Worm (Caenorhabditis elegans) whole organism, mixed stage, embryonic: ENCODE results near the gene crls-1.

ENCODE experiments used
- M03D4.4 ChIP-seq: sonication (generic microtip); optimal IDR thresholded peaks from 2 replicates; lab custom pipeline; 2017; ENCODE audit warnings: mild to moderate bottlenecking, missing genetic modification characterization, missing compliant biosample characterization
- ceh-43 ChIP-seq: fragments of 200-800 bp; sonication (Bioruptor generic); optimal IDR thresholded peaks from 2 replicates; lab custom pipeline; 2018; ENCODE audit warnings: mild to moderate bottlenecking, missing genetic modification characterization, moderate library complexity, missing compliant biosample characterization
- ces-1 ChIP-seq: fragments of 150-350 bp; optimal IDR thresholded peaks from 2 replicates; lab custom pipeline; 2014; ENCODE audit warnings: missing biosample characterization, missing genetic modification reagents, missing genetic modification characterization
- cnd-1 ChIP-seq: fragments of 200-800 bp; sonication (Bioruptor generic); optimal IDR thresholded peaks from 2 replicates; lab custom pipeline; 2018; ENCODE audit warnings: mild to moderate bottlenecking, missing genetic modification characterization, missing compliant biosample characterization
- drap-1 ChIP-seq: fragments of 200-800 bp; sonication (Bioruptor generic); optimal IDR thresholded peaks from 3 replicates; lab custom pipeline; 2018; ENCODE audit warnings: mild to moderate bottlenecking, missing genetic modification characterization, missing compliant biosample characterization
- elt-1 ChIP-seq: sonication (generic microtip); optimal IDR thresholded peaks from 2 replicates; lab custom pipeline; 2017; ENCODE audit warnings: missing genetic modification characterization, mild to moderate bottlenecking, missing compliant biosample characterization, antibody characterized with exemption, moderate library complexity, borderline replicate concordance; ENCODE audit not compliant: insufficient read depth
- elt-3 ChIP-seq: fragments of 150-350 bp; optimal IDR thresholded peaks from 2 replicates; lab custom pipeline; 2014; ENCODE audit warnings: missing biosample characterization, missing genetic modification characterization
- flh-1 ChIP-seq: fragments of 200-800 bp; sonication (Bioruptor generic); optimal IDR thresholded peaks from 2 replicates; lab custom pipeline; 2018; ENCODE audit warnings: mild to moderate bottlenecking, missing genetic modification characterization, moderate library complexity, missing compliant biosample characterization
- ham-2 ChIP-seq: fragments of 200-800 bp; sonication (Bioruptor generic); optimal IDR thresholded peaks from 2 replicates; lab custom pipeline; 2018; ENCODE audit warnings: mild to moderate bottlenecking, missing genetic modification characterization, missing compliant biosample characterization
- hlh-1 ChIP-seq: fragments of 150-350 bp; optimal IDR thresholded peaks from 2 replicates; lab custom pipeline; 2014; ENCODE audit warnings: missing biosample characterization, missing genetic modification reagents, missing genetic modification characterization
- lin-13 ChIP-seq: fragments of 150-350 bp; optimal IDR thresholded peaks from 2 replicates; lab custom pipeline; 2014; ENCODE audit warnings: missing biosample characterization, missing genetic modification characterization
- lin-32 ChIP-seq: fragments of 200-800 bp; sonication (Bioruptor generic); optimal IDR thresholded peaks from 2 replicates; lab custom pipeline; 2018; ENCODE audit warnings: mild to moderate bottlenecking, missing genetic modification characterization, missing compliant biosample characterization
- lsy-2 ChIP-seq: fragments of 150-350 bp; optimal IDR thresholded peaks from 2 replicates; lab custom pipeline; 2014; ENCODE audit warnings: missing biosample characterization, missing genetic modification characterization
- mab-5 ChIP-seq: fragments of 150-350 bp; optimal IDR thresholded peaks from 2 replicates; lab custom pipeline; 2014; ENCODE audit warnings: missing biosample characterization, missing genetic modification characterization
- mep-1 ChIP-seq: fragments of 150-350 bp; optimal IDR thresholded peaks from 2 replicates; lab custom pipeline; 2017; ENCODE audit warnings: missing biosample characterization, missing genetic modification reagents, missing genetic modification characterization, inconsistent platforms
- mls-2 ChIP-seq: sonication (generic microtip); optimal IDR thresholded peaks from 2 replicates; lab custom pipeline; 2016; ENCODE audit warnings: mild to moderate bottlenecking, missing genetic modification characterization, moderate library complexity, missing compliant biosample characterization
- nhr-2 ChIP-seq: fragments of 150-350 bp; optimal IDR thresholded peaks from 2 replicates; lab custom pipeline; 2014; ENCODE audit warnings: missing biosample characterization, missing genetic modification characterization
- nhr-237 ChIP-seq: fragments of 150-350 bp; optimal IDR thresholded peaks from 2 replicates; lab custom pipeline; 2014; ENCODE audit warnings: missing biosample characterization, missing genetic modification characterization
- nhr-28 ChIP-seq: fragments of 150-350 bp; optimal IDR thresholded peaks from 2 replicates; lab custom pipeline; 2014; ENCODE audit warnings: missing biosample characterization, missing genetic modification characterization
- nhr-76 ChIP-seq: sonication (generic microtip); optimal IDR thresholded peaks from 2 replicates; lab custom pipeline; 2017; ENCODE audit warnings: missing biosample characterization, missing genetic modification characterization
- pha-4 ChIP-seq: fragments of 150-350 bp; optimal IDR thresholded peaks from 2 replicates; lab custom pipeline; 2018; ENCODE audit warnings: missing biosample characterization, missing genetic modification reagents, missing genetic modification characterization
- snpc-4 ChIP-seq: fragments of 150-350 bp; optimal IDR thresholded peaks from 2 replicates; lab custom pipeline; 2014; ENCODE audit warnings: missing biosample characterization, missing genetic modification characterization
- sptf-1 ChIP-seq: sonication (generic microtip); optimal IDR thresholded peaks from 2 replicates; lab custom pipeline; 2017; ENCODE audit warnings: mild to moderate bottlenecking, missing genetic modification characterization, moderate library complexity, missing compliant biosample characterization
- tbx-8 ChIP-seq: fragments of 200-800 bp; sonication (Bioruptor generic); optimal IDR thresholded peaks from 2 replicates; lab custom pipeline; 2018; ENCODE audit warnings: mild to moderate bottlenecking, missing genetic modification characterization, moderate library complexity, missing compliant biosample characterization
- unc-120 ChIP-seq: sonication (generic microtip); optimal IDR thresholded peaks from 2 replicates; lab custom pipeline; 2017; ENCODE audit warnings: missing genetic modification characterization, missing compliant biosample characterization; ENCODE audit not compliant: poor library complexity, severe bottlenecking
- unc-39 ChIP-seq: fragments of 150-350 bp; optimal IDR thresholded peaks from 2 replicates; lab custom pipeline; 2014; ENCODE audit warnings: missing biosample characterization, missing genetic modification characterization
- unc-62 ChIP-seq: fragments of 150-350 bp; optimal IDR thresholded peaks from 2 replicates; lab custom pipeline; 2014; ENCODE audit warnings: missing biosample characterization, missing genetic modification reagents, missing genetic modification characterization
- zip-8 ChIP-seq: fragments of 150-350 bp; optimal IDR thresholded peaks from 2 replicates; lab custom pipeline; 2014; ENCODE audit warnings: missing biosample characterization, missing genetic modification characterization

crls-1 gene

DNA sequence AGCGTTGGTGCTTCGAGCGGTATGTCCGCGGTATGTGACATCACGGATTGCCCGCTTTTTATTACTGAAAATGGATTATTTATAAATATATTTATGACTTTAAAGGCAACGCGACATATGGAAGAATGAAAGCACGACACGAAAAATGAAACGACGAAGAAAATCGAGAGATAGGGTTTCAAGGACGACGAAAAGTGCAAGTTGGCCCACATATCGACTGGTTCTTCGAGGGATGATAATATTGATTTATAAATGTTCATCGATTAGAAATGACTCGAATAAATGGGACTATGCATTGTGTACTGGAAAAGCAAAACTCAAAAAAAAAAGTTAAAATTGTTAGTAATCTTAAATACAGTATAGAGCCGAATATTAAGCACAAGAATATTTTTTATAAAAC, 23.0 kb downstream of the crls-1 start, which contains the start of gene zer-1:
Gene zer-1 (minus strand): TSS at position 68 of the 400 bp plus-strand sequence.
- no peak for TF ChIP-seq unc-39 (tag; lab: Kevin White, UChicago)
- TF ChIP-seq pha-4 (tag; lab: Kevin White, UChicago), result no peak
- TF ChIP-seq mls-2 (tag; lab: Kevin White, UChicago), result no peak
- no peak for TF ChIP-seq ces-1 (GFP tag; lab: Kevin White, UChicago)
- no peak for TF ChIP-seq cnd-1
- TF ChIP-seq lin-13 (tag; lab: Kevin White, UChicago), result no peak

- TF ChIP-seq lin-13 (tag; lab: Kevin White, UChicago) (no peak), mab-5 (tag; lab: Kevin White, UChicago) (no peak), mep-1 (no peak), nhr-76 (tag; lab: Kevin White, UChicago) (no peak), ceh-43 (GFP tag; lab: Kevin White, UChicago) (no peak), sptf-1 (tag; lab: Kevin White, UChicago) (no peak)
These were observed 26.1 kb downstream of the crls-1 start for ce11 chrIII:883595-883994.

ce11 chrIII:881460-881859, 28.2 kb downstream of the crls-1 start:
- TF ChIP-seq sptf-1 (tag; lab: Kevin White, UChicago) (no peak), lin-13 (tag; lab: Kevin White, UChicago) (no peak), flh-1 (GFP tag; lab: Kevin White, UChicago) (no peak), unc-39 (tag; lab: Kevin White, UChicago) (no peak), unc-62 (GFP tag; lab: Kevin White, UChicago) (no peak), mab-5 (tag; lab: Kevin White, UChicago) (no peak), elt-3 (no peak)
- TF ChIP-seq, all 35 proteins: peak for 0

DNA sequence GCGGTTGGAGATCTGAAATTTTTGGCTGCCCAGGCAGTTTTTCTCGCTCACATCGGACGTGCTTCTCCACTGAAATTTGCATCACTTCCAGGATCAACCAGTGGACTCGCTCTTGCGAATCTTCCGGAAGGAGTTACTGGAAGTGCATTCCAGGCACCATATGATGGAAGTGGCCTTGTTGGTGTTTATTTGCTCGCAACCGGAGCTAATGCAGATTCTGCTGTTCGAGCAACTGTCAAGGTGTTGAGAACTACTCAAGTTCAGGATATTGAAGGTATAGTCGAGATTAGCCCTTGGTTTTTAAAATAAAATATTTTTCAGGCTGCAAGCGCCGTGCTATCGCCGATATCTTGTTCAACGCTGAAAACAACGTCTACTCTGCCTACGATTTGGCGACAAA, 28.9 kb downstream of the crls-1 start:
- TF ChIP-seq nhr-76 (tag; lab: Kevin White, UChicago) (no peak), sptf-1 (tag; lab: Kevin White, UChicago) (no peak), M03D4.4 (tag; lab: Kevin White, UChicago) (no peak), cnd-1 (no peak)

ce11 chrIII:879634-880033, 30.1 kb downstream of the crls-1 start, which contains the start of the genes T24C4.5 and ucr-2.3:
Gene T24C4.5, minus strand, starts transcription at chrIII:879734.
Gene ucr-2.3, plus strand, starts transcription at chrIII:879860.
- TF ChIP-seq pha-4 (tag; lab: Kevin White, UChicago) (no peak), snpc-4 (tag; lab: Kevin White, UChicago) (no peak), flh-1 (GFP tag; lab: Kevin White, UChicago) (no peak)
- TF ChIP-seq, all 35 proteins: peak for 0

ce11 chrIII:873432-873831, 36.3 kb downstream of the crls-1 start, which contains the start of gene clc-19:
Gene clc-19, minus strand, starts transcription at chrIII:873566.
- TF ChIP-seq elt-3 (no peak), cnd-1 (no peak), nhr-76 (tag; lab: Kevin White, UChicago) (no peak), ces-1 (GFP tag; lab: Kevin White, UChicago) (no peak), flh-1 (GFP tag; lab: Kevin White, UChicago) (no peak), mls-2 (tag; lab: Kevin White, UChicago) (no peak), zip-8 (tag; lab: Kevin White, UChicago) (no peak), M03D4.4 (tag; lab: Kevin White, UChicago) (no peak), nhr-28 (tag; lab: Kevin White, UChicago) (no peak), lin-13 (tag; lab: Kevin White, UChicago) (no peak), lin-32 (GFP tag; lab: Kevin White, UChicago) (no peak)

DNA sequence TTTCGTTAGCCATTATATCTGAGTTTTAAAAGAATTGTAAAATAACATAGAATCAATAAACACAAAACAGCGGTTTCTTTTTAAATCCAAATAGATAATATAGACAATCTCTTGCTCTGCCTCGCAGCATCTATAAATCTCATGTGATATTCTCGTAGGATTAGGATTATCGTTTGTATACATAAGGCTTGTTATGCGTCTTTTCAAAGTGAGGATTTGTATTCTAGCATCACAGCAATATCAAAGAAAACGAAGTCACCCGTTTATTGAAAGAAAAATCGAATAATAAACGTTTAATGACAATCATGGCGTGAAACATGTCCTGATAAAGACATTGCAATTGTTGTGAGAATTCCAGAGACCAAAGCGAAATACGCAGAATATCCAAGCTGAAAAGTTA, 37.3 kb downstream of the crls-1 start, which contains the start of the genes T24C4.3 and clc-20:
Gene T24C4.3 (minus strand): TSS at position 101 of the 400 bp plus-strand sequence.
Gene clc-20 (plus strand): TSS at position 211 of the 400 bp plus-strand sequence.
- TF ChIP-seq nhr-237 (tag; lab: Kevin White, UChicago) (no peak), lsy-2 (no peak), ham-2 (no peak), mep-1 (no peak), sptf-1 (tag; lab: Kevin White, UChicago) (no peak), lin-32 (GFP tag; lab: Kevin White, UChicago) (no peak), tbx-8 (GFP tag; lab: Kevin White, UChicago) (no peak), elt-1 (tag; lab: Kevin White, UChicago) (no peak), cnd-1 (no peak), drap-1 (GFP tag; lab: Kevin White, UChicago) (no peak), nhr-2 (tag; lab: Kevin White, UChicago) (no peak), hlh-1 (tag; lab: Kevin White, UChicago) (no peak), M03D4.4 (tag; lab: Kevin White, UChicago) (no peak), pha-4 (tag; lab: Kevin White, UChicago) (no peak), ceh-43 (GFP tag; lab: Kevin White, UChicago) (no peak), unc-120 (tag; lab: Kevin White, UChicago) (no peak), mls-2 (tag; lab: Kevin White, UChicago) (no peak)
- TF ChIP-seq, all 35 proteins: peak for 0
